Fruit fly (Drosophila melanogaster): ENCODE measurements around the gene Grl36b.

Gene Grl36b

DNA sequence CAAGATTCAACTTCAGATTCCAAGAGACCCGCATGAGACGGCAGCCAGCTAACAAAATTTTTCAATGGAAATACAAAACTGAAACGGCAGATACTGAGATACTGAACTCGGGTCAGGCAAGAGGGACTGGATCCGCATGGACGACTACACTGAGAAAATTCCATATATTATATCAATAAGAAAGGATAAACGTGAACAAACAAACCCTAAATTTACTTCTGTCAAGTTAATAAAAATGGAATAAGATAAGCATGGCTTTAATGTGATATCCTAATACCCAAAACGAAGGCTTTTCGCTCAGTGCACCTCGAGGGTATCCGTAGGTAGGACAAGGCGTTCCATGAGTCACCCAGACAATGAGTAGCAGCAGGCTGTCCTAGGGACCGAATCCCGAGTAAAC, 19.7 kb upstream of the Grl36b start (continued):
- TF ChIP-seq Rfx (GFP tag; IDR thresholded peaks at IDR 0.05) (peak; percentile 78), NK7.1 (GFP tag; optimal IDR thresholded peaks at IDR 0.05) (peak; percentile 75), CG9876 (GFP tag; optimal IDR thresholded peaks at IDR 0.05) (peak; percentile 73), caup (GFP tag; optimal IDR thresholded peaks at IDR 0.05; ENCODE audit: severe bottlenecking) (peak; percentile 75), CG2199 (GFP tag; IDR thresholded peaks at IDR 0.05) (peak; percentile 91; the same call in 2 of the 3 replicates), dan (GFP tag; IDR thresholded peaks at IDR 0.05) (no peak; the same call in 1 of the 2 replicates), CG12104 (GFP tag; optimal IDR thresholded peaks at IDR 0.05) (peak; percentile 71), CG11695 (GFP tag; IDR thresholded peaks at IDR 0.05) (peak; percentile 81), CoRest (tag; optimal IDR thresholded peaks at IDR 0.05) (peak; percentile 84), chn (GFP tag; optimal IDR thresholded peaks at IDR 0.05) (peak; percentile 83), h (optimal IDR thresholded peaks at IDR 0.05) (no peak), her (GFP tag; optimal IDR thresholded peaks at IDR 0.05) (peak; percentile 79), CG17802 (tag; optimal IDR thresholded peaks at IDR 0.05) (peak; percentile 47), Eip74EF (GFP tag; optimal IDR thresholded peaks at IDR 0.05) (peak in 1 of 2 experiments; percentile 49), YL-1 (GFP tag; optimal IDR thresholded peaks at IDR 0.05) (no peak), chinmo (GFP tag; IDR thresholded peaks at IDR 0.05; ENCODE audit: partially characterized antibody) (no peak), lola (GFP tag; optimal IDR thresholded peaks at IDR 0.05) (peak in 1 of 3 experiments; percentile 94), CG8478 (optimal IDR thresholded peaks at IDR 0.05) (no peak), Lpt (GFP tag; optimal IDR thresholded peaks at IDR 0.05) (no peak), ttk (GFP tag; IDR thresholded peaks at IDR 0.05) (peak; percentile 62), CG4707 (GFP tag; optimal IDR thresholded peaks at IDR 0.05) (peak; percentile 60), CG2875 (GFP tag; optimal IDR thresholded peaks at IDR 0.05) (peak; percentile 81), Blimp-1 (GFP tag; optimal IDR thresholded peaks at IDR 0.05) (peak; percentile 59), CG34224 (GFP tag; IDR thresholded peaks at IDR 0.05; ENCODE audit: partially characterized antibody) (no peak), BtbVII (GFP tag; optimal IDR thresholded peaks at IDR 0.05) (peak; percentile 28), Fer2 (tag; optimal IDR thresholded peaks at IDR 0.05) (peak; percentile 30), CG7556 (GFP tag; optimal IDR thresholded peaks at IDR 0.05) (peak; percentile 83), hkb (optimal IDR thresholded peaks at IDR 0.05) (no peak), hkb (GFP tag; IDR thresholded peaks at IDR 0.05) (peak; percentile 75), ara (GFP tag; IDR thresholded peaks at IDR 0.05) (peak; percentile 97), jigr1 (GFP tag; IDR thresholded peaks at IDR 0.05) (no peak), pum (GFP tag; optimal IDR thresholded peaks at IDR 0.05) (peak; percentile 86), CG15011 (GFP tag; optimal IDR thresholded peaks at IDR 0.05) (peak; percentile 68), eve (GFP tag; optimal IDR thresholded peaks at IDR 0.05) (peak in 1 of 2 experiments; percentile 82), CG17912 (GFP tag; optimal IDR thresholded peaks at IDR 0.05) (no peak), gt (GFP tag; IDR thresholded peaks at IDR 0.05) (peak; percentile 61), CG32532 (GFP tag; IDR thresholded peaks at IDR 0.05) (peak; percentile 77), CG12219 (GFP tag; optimal IDR thresholded peaks at IDR 0.05) (peak; percentile 69), croc (GFP tag; conservative IDR thresholded peaks at IDR 0.05) (peak; percentile 85), CG9609 (GFP tag; optimal IDR thresholded peaks at IDR 0.05) (peak; percentile 87), CG11456 (GFP tag; IDR thresholded peaks at IDR 0.05) (peak; percentile 73; the same call in 2 of the 3 replicates), lmd (GFP tag; IDR thresholded peaks at IDR 0.05) (peak; percentile 86), fd96Cb (tag; optimal IDR thresholded peaks at IDR 0.05) (peak; percentile 83), Ssrp (tag; optimal IDR thresholded peaks at IDR 0.05) (peak; percentile 89), Hand (GFP tag; optimal IDR thresholded peaks at IDR 0.05) (no peak), Hr51 (GFP tag; optimal IDR thresholded peaks at IDR 0.05) (peak; percentile 76 to 91), CG9817 (tag; optimal IDR thresholded peaks at IDR 0.05) (peak; percentile 57), disco-r (GFP tag; optimal IDR thresholded peaks at IDR 0.05) (peak; percentile 42), MESR4 (GFP tag; optimal IDR thresholded peaks at IDR 0.05) (peak; percentile 16), Adf1 (GFP tag; IDR thresholded peaks at IDR 0.05) (peak; percentile 12; the same call in 1 of the 2 replicates), bigmax (GFP tag; optimal IDR thresholded peaks at IDR 0.05) (no peak)
